Worm (Caenorhabditis elegans) whole organism, early embryonic: ENCODE results near the gene T28H10.1.

Experiments used
- B0310.2 ChIP-seq: sonication (generic microtip); optimal IDR thresholded peaks from 2 replicates; lab custom pipeline; 2016; ENCODE audit warnings: mild to moderate bottlenecking, missing genetic modification characterization, missing compliant biosample characterization
- F13C5.2 ChIP-seq: sonication (generic microtip); optimal IDR thresholded peaks from 2 replicates; lab custom pipeline; 2017; ENCODE audit warnings: mild to moderate bottlenecking, missing genetic modification characterization, inconsistent platforms, missing compliant biosample characterization
- aly-1 ChIP-seq: sonication (generic microtip); optimal IDR thresholded peaks from 2 replicates; lab custom pipeline; 2016; ENCODE audit warnings: missing genetic modification characterization, missing compliant biosample characterization
- ama-1 ChIP-seq: fragments of 150-350 bp; optimal IDR thresholded peaks from 2 replicates; lab custom pipeline; 2014
- ceh-13 ChIP-seq: fragments of 200-800 bp; sonication (Bioruptor generic); optimal IDR thresholded peaks from 2 replicates; lab custom pipeline; 2018; ENCODE audit warnings: mild to moderate bottlenecking, missing genetic modification characterization, missing compliant biosample characterization
- ceh-36 ChIP-seq: sonication (generic microtip); optimal IDR thresholded peaks from 2 replicates; lab custom pipeline; 2016; ENCODE audit warnings: missing genetic modification characterization, inconsistent platforms, missing compliant biosample characterization
- ets-7 ChIP-seq: sonication (generic microtip); optimal IDR thresholded peaks from 2 replicates; lab custom pipeline; 2016; ENCODE audit warnings: missing genotype, missing genetic modification characterization, missing compliant biosample characterization
- flt-1 ChIP-seq: fragments of 200-800 bp; sonication (Bioruptor generic); IDR thresholded peaks from 2 replicates; pipeline ENCODE4 v1.3.6; 2022; ENCODE audit warnings: missing genetic modification characterization, missing compliant biosample characterization
- hmbx-1 ChIP-seq: sonication (generic microtip); optimal IDR thresholded peaks from 2 replicates; lab custom pipeline; 2016; ENCODE audit warnings: mild to moderate bottlenecking, missing genetic modification characterization, missing compliant biosample characterization
- hmg-4 ChIP-seq: fragments of 200-800 bp; sonication (Bioruptor generic); optimal IDR thresholded peaks from 2 replicates; lab custom pipeline; 2018; ENCODE audit warnings: mild to moderate bottlenecking, missing genetic modification characterization, missing compliant biosample characterization
- hnd-1 ChIP-seq: sonication (generic microtip); optimal IDR thresholded peaks from 2 replicates; lab custom pipeline; 2016; ENCODE audit warnings: missing genetic modification characterization, missing compliant biosample characterization
- pes-1 ChIP-seq: fragments of 200-800 bp; sonication (Bioruptor generic); IDR thresholded peaks from 2 replicates; pipeline ENCODE4 v1.3.6; 2022; ENCODE audit warnings: missing genetic modification reagents, missing genetic modification characterization, missing compliant biosample characterization
- scrt-1 ChIP-seq: fragments of 200-800 bp; sonication (Bioruptor generic); IDR thresholded peaks from 2 replicates; pipeline ENCODE4 v1.3.6; 2022; ENCODE audit warnings: missing genetic modification characterization, missing compliant biosample characterization
- sea-1 ChIP-seq: fragments of 200-800 bp; sonication (Bioruptor generic); conservative IDR thresholded peaks from 2 replicates; pipeline ENCODE4 v1.3.6; 2022; ENCODE audit warnings: missing genetic modification characterization, missing compliant biosample characterization
- tbx-11 ChIP-seq: fragments of 200-800 bp; sonication (Bioruptor generic); IDR thresholded peaks from 2 replicates; pipeline ENCODE4 v1.3.6; 2022; ENCODE audit warnings: missing genetic modification characterization, missing compliant biosample characterization
- tbx-37 ChIP-seq: fragments of 200-800 bp; sonication (Bioruptor generic); conservative IDR thresholded peaks from 2 replicates; pipeline ENCODE4 v1.3.6; 2022; ENCODE audit warnings: missing genetic modification reagents, missing genetic modification characterization, missing compliant biosample characterization
- tra-4 ChIP-seq: sonication (generic microtip); optimal IDR thresholded peaks from 2 replicates; lab custom pipeline; 2017; ENCODE audit warnings: missing genetic modification characterization, missing compliant biosample characterization

T28H10.1 gene

ce11 chrV:12488002-12488401 is 15.6 kb upstream of the T28H10.1 start:
- TF ChIP-seq ama-1 (no peak), hnd-1 (tag; lab: Kevin White, UChicago) (no peak), ets-7 (tag; lab: Kevin White, UChicago) (no peak), sea-1 (GFP tag; lab: Robert Waterston, UW) (no peak), ceh-13 (GFP tag; lab: Kevin White, UChicago) (no peak), aly-1 (no peak), F13C5.2 (no peak), hmg-4 (GFP tag; lab: Kevin White, UChicago) (no peak), B0310.2 (tag; lab: Kevin White, UChicago) (no peak), pes-1 (GFP tag; lab: Robert Waterston, UW) (no peak), tbx-11 (GFP tag; lab: Robert Waterston, UW) (no peak), tra-4 (no peak), tbx-37 (GFP tag; lab: Robert Waterston, UW) (no peak), hmbx-1 (tag; lab: Kevin White, UChicago) (no peak), ceh-36 (tag; lab: Kevin White, UChicago) (no peak), flt-1 (GFP tag; lab: Robert Waterston, UW) (no peak), scrt-1 (GFP tag; lab: Robert Waterston, UW) (no peak)

- TF ChIP-seq hmg-4 (GFP tag; lab: Kevin White, UChicago) (no peak), tbx-37 (GFP tag; lab: Robert Waterston, UW) (0 out of 2 replicates have a peak, but pooled peaks have one; percentile 9)
Observed at ce11 chrV:12491070-12491643, 12.4 kb upstream of the T28H10.1 start.

- TF ChIP-seq B0310.2 (tag; lab: Kevin White, UChicago) (no peak), flt-1 (GFP tag; lab: Robert Waterston, UW) (no peak), scrt-1 (GFP tag; lab: Robert Waterston, UW) (no peak), ceh-36 (tag; lab: Kevin White, UChicago) (no peak), tbx-11 (GFP tag; lab: Robert Waterston, UW) (no peak), tbx-37 (GFP tag; lab: Robert Waterston, UW) (no peak), F13C5.2 (no peak), hnd-1 (tag; lab: Kevin White, UChicago) (no peak), tra-4 (no peak), pes-1 (GFP tag; lab: Robert Waterston, UW) (no peak)
Observed at ce11 chrV:12494522-12494921, 9.1 kb upstream of the T28H10.1 start, which contains the start of gene mrps-11. Gene mrps-11, minus strand, starts transcription at chrV:12494622.

- TF ChIP-seq ceh-36 (tag; lab: Kevin White, UChicago) = no peak
- TF ChIP-seq F13C5.2 = peak; percentile 53
Observed at ce11 chrV:12497725-12498263, 5.8 kb upstream of the T28H10.1 start, which contains the start of the genes W04D2.4 and rbm-25. Gene W04D2.4, minus strand, starts transcription at chrV:12497755. Gene rbm-25, plus strand, starts transcription at chrV:12498213.

ce11 chrV:12505730-12506129 is 2.1 kb downstream of the T28H10.1 start:
- TF ChIP-seq tra-4 = no peak
- no peak for TF ChIP-seq B0310.2 (tag; lab: Kevin White, UChicago)
- TF ChIP-seq pes-1 (GFP tag; lab: Robert Waterston, UW) = no peak
- no peak for TF ChIP-seq ets-7 (tag; lab: Kevin White, UChicago)
- TF ChIP-seq ceh-36 (tag; lab: Kevin White, UChicago) = no peak
- no peak for TF ChIP-seq aly-1
- no peak for TF ChIP-seq scrt-1 (GFP tag; lab: Robert Waterston, UW)
- TF ChIP-seq sea-1 (GFP tag; lab: Robert Waterston, UW) = no peak
- no peak for TF ChIP-seq hmbx-1 (tag; lab: Kevin White, UChicago)
- no peak for TF ChIP-seq ama-1
- TF ChIP-seq ceh-13 (GFP tag; lab: Kevin White, UChicago) = no peak
- TF ChIP-seq tbx-37 (GFP tag; lab: Robert Waterston, UW) = no peak
- no peak for TF ChIP-seq hmg-4 (GFP tag; lab: Kevin White, UChicago)

- TF ChIP-seq sea-1 (GFP tag; lab: Robert Waterston, UW) (no peak), aly-1 (no peak), tbx-11 (GFP tag; lab: Robert Waterston, UW) (no peak), tra-4 (no peak), B0310.2 (tag; lab: Kevin White, UChicago) (no peak), pes-1 (GFP tag; lab: Robert Waterston, UW) (no peak), hmbx-1 (tag; lab: Kevin White, UChicago) (no peak), scrt-1 (GFP tag; lab: Robert Waterston, UW) (no peak), tbx-37 (GFP tag; lab: Robert Waterston, UW) (no peak), F13C5.2 (no peak), hnd-1 (tag; lab: Kevin White, UChicago) (no peak), flt-1 (GFP tag; lab: Robert Waterston, UW) (no peak), ceh-13 (GFP tag; lab: Kevin White, UChicago) (no peak), ceh-36 (tag; lab: Kevin White, UChicago) (no peak), ama-1 (no peak), ets-7 (tag; lab: Kevin White, UChicago) (no peak), hmg-4 (GFP tag; lab: Kevin White, UChicago) (no peak)
Observed at ce11 chrV:12506185-12506584, 2.6 kb downstream of the T28H10.1 start, which contains the start of gene nlp-46. Gene nlp-46, minus strand, starts transcription at chrV:12506285.

- TF ChIP-seq ceh-36 (tag; lab: Kevin White, UChicago) = peak; percentile 48
- TF ChIP-seq hnd-1 (tag; lab: Kevin White, UChicago) = peak; percentile 66
Observed at ce11 chrV:12509922-12510582, 6.5 kb downstream of the T28H10.1 start.
